Worm (Caenorhabditis elegans): ENCODE data around the gene col-181.

- TF ChIP-seq ceh-18 (tag; optimal IDR thresholded peaks at IDR 0.05), result no peak
- no peak for TF ChIP-seq unc-55 (GFP tag; optimal IDR thresholded peaks at IDR 0.05)
- no peak for TF ChIP-seq elt-4 (tag; optimal IDR thresholded peaks at IDR 0.05)
- no peak for TF ChIP-seq ceh-6 (GFP tag; optimal IDR thresholded peaks at IDR 0.05)
- TF ChIP-seq ceh-9 (tag; optimal IDR thresholded peaks at IDR 0.05), result no peak
- TF ChIP-seq nhr-11 (tag; optimal IDR thresholded peaks at IDR 0.05), result no peak
- TF ChIP-seq pqm-1 (tag; optimal IDR thresholded peaks at IDR 0.05), result no peak
- no peak for TF ChIP-seq madf-2 (tag; optimal IDR thresholded peaks at IDR 0.05)
- TF ChIP-seq tbx-7 (tag; optimal IDR thresholded peaks at IDR 0.05), result no peak
- no peak for TF ChIP-seq ceh-30 (tag; optimal IDR thresholded peaks at IDR 0.05)
- no peak for TF ChIP-seq ceh-34 (tag; optimal IDR thresholded peaks at IDR 0.05)
- TF ChIP-seq C38D4.7 (GFP tag; optimal IDR thresholded peaks at IDR 0.05), result no peak
- TF ChIP-seq ama-1 (optimal IDR thresholded peaks at IDR 0.05), result no peak
Observed at ce11 chrX:12143693-12144092, 39.0 kb downstream of the col-181 start, which contains the start of gene M153.5.
